Fruit fly (Drosophila melanogaster) whole organism, adult: ENCODE measurements around the gene Sarm.

Experiments
- CG12768 ChIP-seq: fragments of 200-800 bp; sonication (Bioruptor generic); optimal IDR thresholded peaks from 2 replicates; lab custom pipeline; 2017; ENCODE audit warnings: missing biosample characterization, missing genetic modification characterization, mild to moderate bottlenecking, moderate library complexity, missing genetic modification reagents
- CG33017 ChIP-seq: fragments of 200-800 bp; sonication (Bioruptor generic); optimal IDR thresholded peaks from 2 replicates; lab custom pipeline; 2018; ENCODE audit warnings: missing biosample characterization, mild to moderate bottlenecking, missing genetic modification characterization, moderate library complexity
- CG7045 ChIP-seq: fragments of 200-800 bp; sonication (Bioruptor generic); optimal IDR thresholded peaks from 2 replicates; lab custom pipeline; 2017; ENCODE audit warnings: missing biosample characterization, mild to moderate bottlenecking, missing genetic modification characterization
- Clk ChIP-seq: fragments of 200-800 bp; sonication (Bioruptor generic); optimal IDR thresholded peaks from 2 replicates; lab custom pipeline; 2017; ENCODE audit warnings: missing biosample characterization, missing genetic modification characterization
- Crg-1 ChIP-seq: fragments of 200-800 bp; sonication (Bioruptor generic); optimal IDR thresholded peaks from 2 replicates; lab custom pipeline; 2016; ENCODE audit warnings: missing biosample characterization, missing genetic modification characterization
- bab1 ChIP-seq: fragments of 200-800 bp; sonication (Bioruptor generic); optimal IDR thresholded peaks from 3 replicates; lab custom pipeline; 2019; ENCODE audit warnings: missing biosample characterization, mild to moderate bottlenecking, missing genetic modification characterization, moderate library complexity
- cic ChIP-seq: fragments of 200-800 bp; sonication (Bioruptor generic); optimal IDR thresholded peaks from 2 replicates; lab custom pipeline; 2017; ENCODE audit warnings: missing biosample characterization, mild to moderate bottlenecking, missing genetic modification characterization, moderate library complexity
- cnc ChIP-seq, 2 experiments: fragments of >200 bp; optimal IDR thresholded peaks; 2 replicates each; lab custom pipeline; 2017
- kay ChIP-seq: fragments of 200-800 bp; sonication (Bioruptor generic); peaks from one replicate; lab custom pipeline; 2016; ENCODE audit warnings: missing biosample characterization, missing genetic modification characterization, borderline replicate concordance
- toe ChIP-seq: fragments of 200-800 bp; sonication (Bioruptor generic); optimal IDR thresholded peaks from 2 replicates; lab custom pipeline; 2016; ENCODE audit warnings: missing biosample characterization, missing genetic modification characterization

dm6 chr3L:8071693-8072260 lies 8.1 kb downstream of the Sarm start:
- TF ChIP-seq bab1, result no peak
- no peak for TF ChIP-seq CG33017 (tag; lab: Kevin White, UChicago)
- no peak for TF ChIP-seq Crg-1 (GFP tag; lab: Kevin White, UChicago)
- no peak for TF ChIP-seq Clk (GFP tag; lab: Kevin White, UChicago)
- TF ChIP-seq cic (GFP tag; lab: Kevin White, UChicago), result no peak
- no peak for TF ChIP-seq CG7045 (GFP tag; lab: Kevin White, UChicago)
- TF ChIP-seq CG12768 (GFP tag; lab: Kevin White, UChicago), result no peak
- TF ChIP-seq kay (GFP tag; lab: Kevin White, UChicago), result no peak
- TF ChIP-seq cnc (optimal IDR thresholded peaks at IDR 0.05; lab: Kevin White, UChicago), result no peak
- TF ChIP-seq toe (GFP tag; lab: Kevin White, UChicago), result no peak
